Worm (Caenorhabditis elegans) whole organism, young adult: Measurements from ENCODE around the gene Y69A2AR.32.

ENCODE experiments used
- C06A6.2 ChIP-seq: fragments of 200-800 bp; sonication (Bioruptor generic); conservative IDR thresholded peaks from 2 replicates; pipeline ENCODE4 v1.3.6; 2022; ENCODE audit warnings: missing genetic modification characterization, missing compliant biosample characterization
- ama-1 ChIP-seq, 3 experiments: fragments of 150-350 bp in 1 of 3; sonication (generic microtip) in 2 of 3; optimal IDR thresholded peaks; 2 replicates each; lab custom pipeline; 2014 to 2018; ENCODE audit warnings: missing biosample characterization in 2 of 3, missing genetic modification characterization in 2 of 3, missing genetic modification reagents in 2 of 3
- die-1 ChIP-seq: sonication (generic microtip); optimal IDR thresholded peaks from 2 replicates; lab custom pipeline; 2016; ENCODE audit warnings: missing genotype, mild to moderate bottlenecking, missing genetic modification characterization, missing compliant biosample characterization
- dpl-1 ChIP-seq: fragments of 150-350 bp; optimal IDR thresholded peaks from 2 replicates; lab custom pipeline; 2014; ENCODE audit warnings: missing biosample characterization, missing genetic modification reagents, missing genetic modification characterization
- him-1 ChIP-seq: sonication (generic microtip); optimal IDR thresholded peaks from 2 replicates; lab custom pipeline; 2016; ENCODE audit warnings: missing genotype, missing genetic modification reagents, missing genetic modification characterization, missing compliant biosample characterization

DNA sequence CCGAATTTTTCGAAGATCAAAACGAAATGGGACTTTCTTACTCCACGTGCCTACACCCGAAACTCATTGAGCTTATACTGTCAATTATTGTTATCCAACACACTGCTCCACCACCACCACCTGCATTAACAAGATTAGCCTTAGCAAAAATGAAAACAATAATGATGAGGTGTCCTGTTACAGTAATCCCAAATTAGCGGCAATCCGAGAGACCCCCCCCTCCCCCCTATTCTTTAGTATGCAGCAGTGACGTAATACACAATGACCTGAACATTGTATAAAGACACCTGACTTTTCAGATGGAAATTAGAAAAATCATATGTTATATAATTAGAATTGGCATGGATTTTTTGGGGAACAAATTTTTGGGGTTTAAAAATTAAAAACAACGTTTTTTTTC is 24.8 kb downstream of the Y69A2AR.32 start:
- TF ChIP-seq die-1 (tag; lab: Kevin White, UChicago) (no peak), dpl-1 (no peak), C06A6.2 (GFP tag; lab: Robert Waterston, UW) (no peak), him-1 (no peak), ama-1 (optimal IDR thresholded peaks at IDR 0.05; lab: Kevin White, UChicago) (no peak), ama-1 (GFP tag; optimal IDR thresholded peaks at IDR 0.05; lab: Kevin White, UChicago) (no peak)
